Worm (Caenorhabditis elegans) whole organism, young adult: ENCODE measurements around the gene try-4.

Experiments
- B0019.2 ChIP-seq: fragments of 200-800 bp; sonication (Bioruptor generic); conservative IDR thresholded peaks from 2 replicates; pipeline ENCODE4 v1.3.6; 2022; ENCODE audit warnings: missing genetic modification reagents, missing genetic modification characterization, missing compliant biosample characterization
- B0336.3 ChIP-seq: fragments of 200-800 bp; sonication (Bioruptor generic); IDR thresholded peaks from 2 replicates; pipeline ENCODE4 v1.3.6; 2022; ENCODE audit warnings: missing genetic modification characterization, missing compliant biosample characterization
- C06A6.2 ChIP-seq: fragments of 200-800 bp; sonication (Bioruptor generic); conservative IDR thresholded peaks from 2 replicates; pipeline ENCODE4 v1.3.6; 2022; ENCODE audit warnings: missing genetic modification characterization, missing compliant biosample characterization
- D2030.7 ChIP-seq: fragments of 200-800 bp; sonication (Bioruptor generic); IDR thresholded peaks from 2 replicates; pipeline ENCODE4 v1.3.6; 2022; ENCODE audit warnings: missing genetic modification reagents, missing genetic modification characterization, missing compliant biosample characterization
- F37B4.10 ChIP-seq: fragments of 200-800 bp; sonication (Bioruptor generic); IDR thresholded peaks from 2 replicates; pipeline ENCODE4 v1.3.6; 2022; ENCODE audit warnings: missing genetic modification characterization, missing compliant biosample characterization
- F57C9.4 ChIP-seq: sonication (generic microtip); optimal IDR thresholded peaks from 2 replicates; lab custom pipeline; 2017; ENCODE audit warnings: mild to moderate bottlenecking, missing genetic modification characterization, missing compliant biosample characterization
- K11D2.4 ChIP-seq: fragments of 200-800 bp; sonication (Bioruptor generic); IDR thresholded peaks from 2 replicates; pipeline ENCODE4 v1.3.6; 2022; ENCODE audit warnings: missing genetic modification reagents, missing genetic modification characterization, missing compliant biosample characterization
- Y95B8A.8 ChIP-seq: fragments of 200-800 bp; sonication (Bioruptor generic); IDR thresholded peaks from 2 replicates; pipeline ENCODE4 v1.3.6; 2022; ENCODE audit warnings: missing genetic modification reagents, missing genetic modification characterization, missing compliant biosample characterization
- ama-1 ChIP-seq, 3 experiments: fragments of 150-350 bp in 1 of 3; sonication (generic microtip) in 2 of 3; optimal IDR thresholded peaks; 2 replicates each; lab custom pipeline; 2014 to 2018; ENCODE audit warnings: missing biosample characterization in 2 of 3, missing genetic modification characterization in 2 of 3, missing genetic modification reagents in 2 of 3
- aptf-2 ChIP-seq: fragments of 200-800 bp; sonication (Bioruptor generic); conservative IDR thresholded peaks from 2 replicates; pipeline ENCODE4 v1.3.6; 2022; ENCODE audit warnings: missing genetic modification reagents, missing genetic modification characterization, missing compliant biosample characterization
- bed-1 ChIP-seq: fragments of 200-800 bp; sonication (Bioruptor generic); IDR thresholded peaks from 2 replicates; pipeline ENCODE4 v1.3.6; 2022; ENCODE audit warnings: missing genetic modification reagents, missing genetic modification characterization, missing compliant biosample characterization
- cebp-1 ChIP-seq, 2 experiments: fragments of 200-800 bp in 1 of 2; sonication (Bioruptor generic) in 1 of 2; sonication (generic microtip) in 1 of 2; IDR thresholded peaks in 1 of 2; optimal IDR thresholded peaks in 1 of 2; 2 replicates each; pipeline versions ENCODE4 v1.3.6 to Lab custom; 2017 to 2022; ENCODE audit warnings: missing compliant biosample characterization in 2 of 2, missing genetic modification characterization in 2 of 2, mild to moderate bottlenecking in 1 of 2, missing genetic modification reagents in 1 of 2, moderate library complexity in 1 of 2
- cebp-2 ChIP-seq: fragments of 200-800 bp; sonication (Bioruptor generic); IDR thresholded peaks from 2 replicates; pipeline ENCODE4 v1.3.6; 2022; ENCODE audit warnings: missing genetic modification characterization, missing compliant biosample characterization
- ceh-40 ChIP-seq: fragments of 200-800 bp; sonication (Bioruptor generic); IDR thresholded peaks from 2 replicates; pipeline ENCODE4 v1.3.6; 2022; ENCODE audit warnings: missing genetic modification characterization, missing compliant biosample characterization
- ceh-91 ChIP-seq: fragments of 200-800 bp; sonication (Bioruptor generic); IDR thresholded peaks from 2 replicates; pipeline ENCODE4 v1.3.6; 2022; ENCODE audit warnings: missing genetic modification reagents, missing genetic modification characterization, missing compliant biosample characterization
- chd-7 ChIP-seq: sonication (generic microtip); optimal IDR thresholded peaks from 2 replicates; lab custom pipeline; 2016; ENCODE audit warnings: mild to moderate bottlenecking, missing genetic modification characterization, moderate library complexity, missing compliant biosample characterization
- efl-1 ChIP-seq: fragments of 150-350 bp; optimal IDR thresholded peaks from 2 replicates; lab custom pipeline; 2014; ENCODE audit warnings: missing biosample characterization, missing genetic modification reagents, missing genetic modification characterization
- egl-18 ChIP-seq: fragments of 200-800 bp; sonication (Bioruptor generic); IDR thresholded peaks from 2 replicates; pipeline ENCODE4 v1.3.6; 2022; ENCODE audit warnings: missing genetic modification reagents, missing genetic modification characterization, missing compliant biosample characterization
- egl-44 ChIP-seq: fragments of 200-800 bp; sonication (Bioruptor generic); IDR thresholded peaks from 2 replicates; pipeline ENCODE4 v1.3.6; 2022; ENCODE audit warnings: missing genetic modification reagents, missing genetic modification characterization, missing compliant biosample characterization
- ets-4 ChIP-seq: fragments of 200-800 bp; sonication (Bioruptor generic); optimal IDR thresholded peaks from 2 replicates; lab custom pipeline; 2018; ENCODE audit warnings: mild to moderate bottlenecking, missing genetic modification characterization, missing compliant biosample characterization
- him-1 ChIP-seq: sonication (generic microtip); optimal IDR thresholded peaks from 2 replicates; lab custom pipeline; 2016; ENCODE audit warnings: missing genotype, missing genetic modification reagents, missing genetic modification characterization, missing compliant biosample characterization
- hlh-26 ChIP-seq: fragments of 200-800 bp; sonication (Bioruptor generic); conservative IDR thresholded peaks from 2 replicates; pipeline ENCODE4 v1.3.6; 2022; ENCODE audit warnings: missing genetic modification reagents, missing genetic modification characterization, missing compliant biosample characterization
- hmg-1.2 ChIP-seq: fragments of 200-800 bp; sonication (Bioruptor generic); IDR thresholded peaks from 2 replicates; pipeline ENCODE4 v1.3.6; 2022; ENCODE audit warnings: missing genetic modification reagents, missing genetic modification characterization, missing compliant biosample characterization
- lag-1 ChIP-seq: fragments of 200-800 bp; sonication (Bioruptor generic); IDR thresholded peaks from 2 replicates; pipeline ENCODE4 v1.3.6; 2022; ENCODE audit warnings: missing genetic modification reagents, missing genetic modification characterization, missing compliant biosample characterization
- lin-26 ChIP-seq: fragments of 200-800 bp; sonication (Bioruptor generic); IDR thresholded peaks from 2 replicates; pipeline ENCODE4 v1.3.6; 2022; ENCODE audit warnings: missing genetic modification reagents, missing genetic modification characterization, missing compliant biosample characterization
- lir-1 ChIP-seq: fragments of 200-800 bp; sonication (Bioruptor generic); conservative IDR thresholded peaks from 2 replicates; pipeline ENCODE4 v1.3.6; 2022; ENCODE audit warnings: missing genetic modification reagents, missing genetic modification characterization, missing compliant biosample characterization
- madf-10 ChIP-seq: sonication (generic microtip); optimal IDR thresholded peaks from 2 replicates; lab custom pipeline; 2016; ENCODE audit warnings: mild to moderate bottlenecking, missing genetic modification characterization, missing compliant biosample characterization
- madf-3 ChIP-seq: fragments of 200-800 bp; sonication (Bioruptor generic); IDR thresholded peaks from 2 replicates; pipeline ENCODE4 v1.3.6; 2022; ENCODE audit warnings: missing genetic modification reagents, missing genetic modification characterization, missing compliant biosample characterization
- madf-6 ChIP-seq: fragments of 200-800 bp; sonication (Bioruptor generic); IDR thresholded peaks from 2 replicates; pipeline ENCODE4 v1.3.6; 2022; ENCODE audit warnings: missing genetic modification reagents, missing genetic modification characterization, missing compliant biosample characterization
- mcd-1 ChIP-seq: fragments of 200-800 bp; sonication (Bioruptor generic); IDR thresholded peaks from 2 replicates; pipeline ENCODE4 v1.3.6; 2022; ENCODE audit warnings: missing genetic modification reagents, missing genetic modification characterization, missing compliant biosample characterization
- mxl-1 ChIP-seq: sonication (generic microtip); optimal IDR thresholded peaks from 2 replicates; lab custom pipeline; 2016; ENCODE audit warnings: missing genetic modification characterization, missing compliant biosample characterization
- nfyb-1 ChIP-seq: fragments of 200-800 bp; sonication (Bioruptor generic); IDR thresholded peaks from 2 replicates; pipeline ENCODE4 v1.3.6; 2022; ENCODE audit warnings: missing genetic modification reagents, missing genetic modification characterization, missing compliant biosample characterization
- nhr-90 ChIP-seq: sonication (generic microtip); optimal IDR thresholded peaks from 2 replicates; lab custom pipeline; 2016; ENCODE audit warnings: missing genotype, mild to moderate bottlenecking, missing genetic modification characterization, missing compliant biosample characterization
- rec-8 ChIP-seq, 2 experiments: sonication (generic microtip); optimal IDR thresholded peaks; 2 replicates each; lab custom pipeline; 2016; ENCODE audit warnings: mild to moderate bottlenecking in 2 of 2, missing genetic modification characterization in 2 of 2, missing genetic modification reagents in 2 of 2, missing genotype in 2 of 2, missing biosample characterization in 1 of 2, missing compliant biosample characterization in 1 of 2, moderate library complexity in 1 of 2
- sea-2 ChIP-seq: fragments of 200-800 bp; sonication (Bioruptor generic); IDR thresholded peaks from 2 replicates; pipeline ENCODE4 v1.3.6; 2022; ENCODE audit warnings: missing genetic modification characterization, missing compliant biosample characterization
- snpc-1.1 ChIP-seq: sonication (generic microtip); optimal IDR thresholded peaks from 2 replicates; lab custom pipeline; 2017; ENCODE audit warnings: missing genetic modification characterization, mild to moderate bottlenecking, missing compliant biosample characterization, antibody characterized with exemption, moderate library complexity, missing genotype, missing genetic modification reagents; ENCODE audit not compliant: insufficient read depth
- snpc-1.3 ChIP-seq: sonication (generic microtip); optimal IDR thresholded peaks from 2 replicates; lab custom pipeline; 2017; ENCODE audit warnings: missing genetic modification characterization, mild to moderate bottlenecking, missing compliant biosample characterization, antibody characterized with exemption, moderate library complexity, missing genotype, missing genetic modification reagents; ENCODE audit not compliant: insufficient read depth
- snpc-3.4 ChIP-seq: sonication (generic microtip); optimal IDR thresholded peaks from 2 replicates; lab custom pipeline; 2017; ENCODE audit warnings: missing genetic modification characterization, mild to moderate bottlenecking, missing compliant biosample characterization, antibody characterized with exemption, moderate library complexity, missing genotype, missing genetic modification reagents
- tbx-9 ChIP-seq: sonication (generic microtip); optimal IDR thresholded peaks from 2 replicates; lab custom pipeline; 2016; ENCODE audit warnings: borderline replicate concordance, missing genetic modification characterization, inconsistent platforms, missing compliant biosample characterization
- unc-130 ChIP-seq: sonication (generic microtip); optimal IDR thresholded peaks from 2 replicates; lab custom pipeline; 2016; ENCODE audit warnings: missing genetic modification reagents, missing genetic modification characterization, missing compliant biosample characterization
- unc-62 ChIP-seq: fragments of 150-350 bp; optimal IDR thresholded peaks from 2 replicates; lab custom pipeline; 2014; ENCODE audit warnings: missing biosample characterization, missing genetic modification reagents, missing genetic modification characterization
- xnd-1 ChIP-seq: sonication (generic microtip); optimal IDR thresholded peaks from 2 replicates; lab custom pipeline; 2016; ENCODE audit warnings: missing genotype, missing genetic modification reagents, missing genetic modification characterization, missing compliant biosample characterization
- zim-3 ChIP-seq: sonication (generic microtip); optimal IDR thresholded peaks from 2 replicates; lab custom pipeline; 2017; ENCODE audit warnings: mild to moderate bottlenecking, missing genetic modification characterization, moderate library complexity, missing compliant biosample characterization
- ztf-28 ChIP-seq: fragments of 200-800 bp; sonication (Bioruptor generic); IDR thresholded peaks from 2 replicates; pipeline ENCODE4 v1.3.6; 2022; ENCODE audit warnings: missing genetic modification reagents, missing genetic modification characterization, missing compliant biosample characterization
- ztf-3 ChIP-seq: fragments of 200-800 bp; sonication (Bioruptor generic); optimal IDR thresholded peaks from 2 replicates; lab custom pipeline; 2018; ENCODE audit warnings: mild to moderate bottlenecking, missing genetic modification characterization, missing compliant biosample characterization
- ztf-6 ChIP-seq: fragments of 200-800 bp; sonication (Bioruptor generic); IDR thresholded peaks from 2 replicates; pipeline ENCODE4 v1.3.6; 2022; ENCODE audit warnings: missing genetic modification reagents, missing genetic modification characterization, missing compliant biosample characterization

try-4 gene

ce11 chrV:20841484-20841883 lies 19.5 kb downstream of the try-4 start (continued):
- TF ChIP-seq Y95B8A.8 (GFP tag; lab: Robert Waterston, UW) (0 out of 2 replicates have a peak, but pooled peaks have one; percentile 13), hlh-26 (no peak), cebp-2 (no peak), him-1 (peak; percentile 50), lin-26 (GFP tag; lab: Robert Waterston, UW) (0 out of 2 replicates have a peak, but pooled peaks have one; percentile 12), B0336.3 (GFP tag; lab: Robert Waterston, UW) (peak; percentile 27; the same call in 1 of the 2 replicates), lag-1 (GFP tag; lab: Robert Waterston, UW) (no peak), C06A6.2 (GFP tag; lab: Robert Waterston, UW) (no peak), nfyb-1 (GFP tag; lab: Robert Waterston, UW) (no peak), ceh-40 (GFP tag; lab: Robert Waterston, UW) (no peak), unc-130 (GFP tag; lab: Kevin White, UChicago) (peak; percentile 2), xnd-1 (tag; lab: Kevin White, UChicago) (no peak), ceh-91 (GFP tag; lab: Robert Waterston, UW) (no peak), snpc-1.3 (tag; lab: Kevin White, UChicago) (no peak), egl-18 (GFP tag; lab: Robert Waterston, UW) (no peak), zim-3 (tag; lab: Kevin White, UChicago) (peak; percentile 18), ama-1 (optimal IDR thresholded peaks at IDR 0.05; lab: Kevin White, UChicago) (no peak), ama-1 (GFP tag; optimal IDR thresholded peaks at IDR 0.05; lab: Kevin White, UChicago) (peak in 1 of 2 experiments; percentile 47)
- TF ChIP-seq, all 124 proteins: peak for 9

- TF ChIP-seq tbx-9 (no peak), K11D2.4 (GFP tag; lab: Robert Waterston, UW) (no peak), chd-7 (tag; lab: Kevin White, UChicago) (no peak), F37B4.10 (no peak), aptf-2 (no peak), unc-62 (no peak), ztf-3 (GFP tag; lab: Kevin White, UChicago) (no peak), madf-3 (GFP tag; lab: Robert Waterston, UW) (no peak), B0019.2 (GFP tag; lab: Robert Waterston, UW) (no peak), lir-1 (no peak), cebp-1 (GFP tag; IDR thresholded peaks at IDR 0.05; lab: Robert Waterston, UW) (no peak), cebp-1 (tag; optimal IDR thresholded peaks at IDR 0.05; lab: Kevin White, UChicago) (no peak), mcd-1 (GFP tag; lab: Robert Waterston, UW) (no peak), ztf-28 (GFP tag; lab: Robert Waterston, UW) (no peak)
These were observed 22.4 kb downstream of the try-4 start, which contains the start of gene exos-7 for ce11 chrV:20838565-20838964. Gene exos-7, plus strand, starts transcription at chrV:20838865.

ce11 chrV:20837765-20838164 lies 23.2 kb downstream of the try-4 start, which contains the start of gene mrps-12:
Gene mrps-12, plus strand, starts transcription at chrV:20838080.
- TF ChIP-seq rec-8 (tag; optimal IDR thresholded peaks at IDR 0.05; lab: Kevin White, UChicago) (no peak), snpc-1.1 (tag; lab: Kevin White, UChicago) (no peak), F57C9.4 (tag; lab: Kevin White, UChicago) (no peak), aptf-2 (no peak), sea-2 (GFP tag; lab: Robert Waterston, UW) (peak; percentile 20; the same call in 1 of the 2 replicates), madf-10 (tag; lab: Kevin White, UChicago) (no peak), ztf-6 (GFP tag; lab: Robert Waterston, UW) (no peak), ets-4 (GFP tag; lab: Kevin White, UChicago) (no peak), madf-6 (GFP tag; lab: Robert Waterston, UW) (peak; percentile 31; the same call in 1 of the 2 replicates), xnd-1 (tag; lab: Kevin White, UChicago) (no peak), D2030.7 (GFP tag; lab: Robert Waterston, UW) (0 out of 2 replicates have a peak, but pooled peaks have one; percentile 15), bed-1 (no peak), hmg-1.2 (peak; percentile 90), egl-44 (no peak), mxl-1 (tag; lab: Kevin White, UChicago) (no peak), snpc-3.4 (tag; lab: Kevin White, UChicago) (peak; percentile 23), efl-1 (no peak), nhr-90 (tag; lab: Kevin White, UChicago) (no peak), ama-1 (optimal IDR thresholded peaks at IDR 0.05; lab: Kevin White, UChicago) (no peak), ama-1 (GFP tag; optimal IDR thresholded peaks at IDR 0.05; lab: Kevin White, UChicago) (no peak)
